Worm (Caenorhabditis elegans) whole organism, L4/young adult: Measurements from ENCODE around the gene C10A4.13.

Experiments used
- W03F9.2 ChIP-seq: fragments of 150-350 bp; optimal IDR thresholded peaks from 2 replicates; lab custom pipeline; 2014; ENCODE audit warnings: missing biosample characterization, missing genetic modification characterization
- dao-5 ChIP-seq: sonication (generic microtip); optimal IDR thresholded peaks from 2 replicates; lab custom pipeline; 2016; ENCODE audit warnings: missing genotype, missing genetic modification characterization, moderate library complexity, missing compliant biosample characterization
- him-1 ChIP-seq: sonication (generic microtip); optimal IDR thresholded peaks from 2 replicates; lab custom pipeline; 2016; ENCODE audit warnings: missing genotype, missing genetic modification reagents, missing genetic modification characterization, missing compliant biosample characterization

ce11 chrX:7416082-7416481, 18.2 kb upstream of the C10A4.13 start, which contains the start of gene C10A4.1:
- TF ChIP-seq dao-5 (tag; lab: Kevin White, UChicago): no peak
- no peak for TF ChIP-seq W03F9.2 (tag; lab: Kevin White, UChicago)
- TF ChIP-seq him-1 (tag; lab: Kevin White, UChicago): no peak
